Fruit fly (Drosophila melanogaster): ENCODE data around the gene CG3281.

CG3281 gene

dm6 chr3R:11947079-11947869 lies 15.3 kb downstream of the CG3281 start (continued):
- 0 out of 3 replicates have a peak, but pooled peaks have one; percentile 15 for TF ChIP-seq tgo (GFP tag; IDR thresholded peaks at IDR 0.05)
- TF ChIP-seq Ets65A (GFP tag): peak; percentile 62
- no peak for TF ChIP-seq CG4328 (GFP tag; optimal IDR thresholded peaks at IDR 0.05)
- no peak for TF ChIP-seq ttk (GFP tag; IDR thresholded peaks at IDR 0.05)
- TF ChIP-seq CG3163 (GFP tag; optimal IDR thresholded peaks at IDR 0.05): no peak
- peak; percentile 22 for TF ChIP-seq bcd (GFP tag; optimal IDR thresholded peaks at IDR 0.05)
- TF ChIP-seq yki (optimal IDR thresholded peaks at IDR 0.05): no peak
- TF ChIP-seq E2f1 (GFP tag; IDR thresholded peaks at IDR 0.05): peak; percentile 42; the same call in 1 of the 2 replicates
- no peak for TF ChIP-seq pan (optimal IDR thresholded peaks at IDR 0.05)
- peak in 1 of 2 experiments; percentile 44 for TF ChIP-seq pan (GFP tag; optimal IDR thresholded peaks at IDR 0.05 in 1 of 2, IDR thresholded peaks at IDR 0.05 in 1 of 2)
- peak; percentile 46 for TF ChIP-seq kni (GFP tag; optimal IDR thresholded peaks at IDR 0.05)
- peak; percentile 8; the same call in 1 of the 3 replicates for TF ChIP-seq CG34422 (GFP tag; IDR thresholded peaks at IDR 0.05)
- TF ChIP-seq CG4282 (GFP tag; optimal IDR thresholded peaks at IDR 0.05): no peak
- peak; percentile 3 for TF ChIP-seq Sox102F (GFP tag; optimal IDR thresholded peaks at IDR 0.05)
- TF ChIP-seq bab2 (GFP tag; optimal IDR thresholded peaks at IDR 0.05): no peak
- TF ChIP-seq CG7786 (GFP tag; optimal IDR thresholded peaks at IDR 0.05): peak; percentile 15
- peak; percentile 26 for TF ChIP-seq lab (GFP tag; optimal IDR thresholded peaks at IDR 0.05)
- no peak for TF ChIP-seq Jarid2 (GFP tag; optimal IDR thresholded peaks at IDR 0.05)
- TF ChIP-seq Ptx1 (GFP tag; IDR thresholded peaks at IDR 0.05): peak; percentile 41; the same call in 1 of the 2 replicates
- TF ChIP-seq CG1603 (tag; optimal IDR thresholded peaks at IDR 0.05): peak; percentile 46
- TF ChIP-seq hkb (optimal IDR thresholded peaks at IDR 0.05): no peak
- TF ChIP-seq hkb (GFP tag; IDR thresholded peaks at IDR 0.05): 0 out of 2 replicates have a peak, but pooled peaks have one; percentile 11
- no peak for TF ChIP-seq prd (optimal IDR thresholded peaks at IDR 0.05)
- TF ChIP-seq prd (GFP tag; IDR thresholded peaks at IDR 0.05): peak; percentile 56; the same call in 2 of the 3 replicates
- no peak for TF ChIP-seq lola (GFP tag; optimal IDR thresholded peaks at IDR 0.05)
- peak; percentile 3 for TF ChIP-seq CG9817 (tag; optimal IDR thresholded peaks at IDR 0.05)
- TF ChIP-seq PHDP (tag; optimal IDR thresholded peaks at IDR 0.05): peak; percentile 2
- peak; percentile 52; the same call in 1 of the 2 replicates for TF ChIP-seq sob (GFP tag; IDR thresholded peaks at IDR 0.05)
- 0 out of 4 replicates have a peak, but pooled peaks have one; percentile 56 for TF ChIP-seq chinmo (GFP tag; IDR thresholded peaks at IDR 0.05; ENCODE audit: partially characterized antibody)
- peak in 1 of 2 experiments; percentile 22 for TF ChIP-seq Hr51 (GFP tag; optimal IDR thresholded peaks at IDR 0.05)
- peak; percentile 72 for TF ChIP-seq dysf (GFP tag; IDR thresholded peaks at IDR 0.05)
- peak; percentile 7; the same call in 1 of the 2 replicates for TF ChIP-seq E2f2 (GFP tag; IDR thresholded peaks at IDR 0.05)
- no peak for TF ChIP-seq sc (optimal IDR thresholded peaks at IDR 0.05)
- no peak for TF ChIP-seq sc (GFP tag; optimal IDR thresholded peaks at IDR 0.05)
- TF ChIP-seq CG17385 (GFP tag; optimal IDR thresholded peaks at IDR 0.05): no peak
- TF ChIP-seq CG14441 (GFP tag; IDR thresholded peaks at IDR 0.05): peak; percentile 52; the same call in 1 of the 2 replicates
- peak; percentile 34 for TF ChIP-seq CG18599 (GFP tag; optimal IDR thresholded peaks at IDR 0.05)
- peak; percentile 56 for TF ChIP-seq row (GFP tag; IDR thresholded peaks at IDR 0.05)
- no peak for TF ChIP-seq HLHmδ (GFP tag; optimal IDR thresholded peaks at IDR 0.05)
- no peak for TF ChIP-seq Dref (GFP tag; IDR thresholded peaks at IDR 0.05)
- TF ChIP-seq CG11247 (GFP tag; IDR thresholded peaks at IDR 0.05): 0 out of 2 replicates have a peak, but pooled peaks have one; percentile 18
- TF ChIP-seq CG32532 (GFP tag; IDR thresholded peaks at IDR 0.05): peak; percentile 49
- 0 out of 3 replicates have a peak, but pooled peaks have one; percentile 5 for TF ChIP-seq C15 (GFP tag; IDR thresholded peaks at IDR 0.05)
- TF ChIP-seq CG32767 (GFP tag; IDR thresholded peaks at IDR 0.05): 0 out of 2 replicates have a peak, but pooled peaks have one; percentile 25
- TF ChIP-seq CG8290 (GFP tag; optimal IDR thresholded peaks at IDR 0.05): no peak
- TF ChIP-seq CG8290 (tag; optimal IDR thresholded peaks at IDR 0.05): peak in 1 of 2 experiments; percentile 73
- 0 out of 2 replicates have a peak, but pooled peaks have one; percentile 30 for TF ChIP-seq CG9932 (GFP tag; IDR thresholded peaks at IDR 0.05)
- peak; percentile 56 for TF ChIP-seq lmd (GFP tag; IDR thresholded peaks at IDR 0.05)
- peak; percentile 23 for TF ChIP-seq Antp (GFP tag; optimal IDR thresholded peaks at IDR 0.05)
- peak; percentile 8 for TF ChIP-seq Dip3 (GFP tag; optimal IDR thresholded peaks at IDR 0.05)
